Fruit fly (Drosophila melanogaster) whole organism, embryonic: Measurements from ENCODE around the gene CG31358.

Experiments used
- Aef1 ChIP-seq: fragments of 200-800 bp; sonication (Bioruptor generic); IDR thresholded peaks from 3 replicates; pipeline ENCODE4 v1.3.6; 2022; ENCODE audit warnings: missing biosample characterization, missing genetic modification characterization
- Antp ChIP-seq: fragments of 200-800 bp; sonication (Bioruptor generic); optimal IDR thresholded peaks from 3 replicates; lab custom pipeline; 2016; ENCODE audit warnings: missing biosample characterization, missing genetic modification characterization
- Asciz ChIP-seq: fragments of 200-800 bp; sonication (Bioruptor generic); optimal IDR thresholded peaks from 2 replicates; lab custom pipeline; 2017; ENCODE audit warnings: missing biosample characterization, mild to moderate bottlenecking, missing genetic modification characterization, missing genetic modification reagents
- B-H2 ChIP-seq: fragments of 200-800 bp; sonication (Bioruptor generic); optimal IDR thresholded peaks from 2 replicates; lab custom pipeline; 2018; ENCODE audit warnings: missing biosample characterization, mild to moderate bottlenecking, missing genetic modification characterization
- CG10462 ChIP-seq: fragments of 200-800 bp; sonication (Bioruptor generic); optimal IDR thresholded peaks from 2 replicates; lab custom pipeline; 2016; ENCODE audit warnings: missing biosample characterization, missing genetic modification characterization
- CG10654 ChIP-seq: fragments of 200-800 bp; sonication (Bioruptor generic); optimal IDR thresholded peaks from 2 replicates; lab custom pipeline; 2016; ENCODE audit warnings: missing biosample characterization, missing genetic modification characterization
- CG12104 ChIP-seq: fragments of 200-800 bp; sonication (Bioruptor generic); optimal IDR thresholded peaks from 3 replicates; lab custom pipeline; 2016; ENCODE audit warnings: missing biosample characterization, missing genetic modification characterization
- CG13296 ChIP-seq: fragments of 200-800 bp; sonication (Bioruptor generic); optimal IDR thresholded peaks from 3 replicates; lab custom pipeline; 2018; ENCODE audit warnings: missing biosample characterization, mild to moderate bottlenecking, missing genetic modification characterization
- CG1529 ChIP-seq: fragments of 200-800 bp; sonication (Bioruptor generic); optimal IDR thresholded peaks from 3 replicates; lab custom pipeline; 2018; ENCODE audit warnings: missing biosample characterization, missing genetic modification characterization
- CG2120 ChIP-seq: fragments of 200-800 bp; sonication (Bioruptor generic); optimal IDR thresholded peaks from 3 replicates; lab custom pipeline; 2016; ENCODE audit warnings: missing biosample characterization, missing genetic modification characterization
- CG2875 ChIP-seq: fragments of 200-800 bp; sonication (Bioruptor generic); optimal IDR thresholded peaks from 2 replicates; lab custom pipeline; 2017; ENCODE audit warnings: missing biosample characterization, mild to moderate bottlenecking, missing genetic modification characterization, missing genetic modification reagents
- CG30431 ChIP-seq: fragments of 200-800 bp; sonication (Bioruptor generic); optimal IDR thresholded peaks from 2 replicates; lab custom pipeline; 2017; ENCODE audit warnings: missing biosample characterization, missing genetic modification characterization
- CG3726 ChIP-seq: fragments of 200-800 bp; sonication (Bioruptor generic); IDR thresholded peaks from 3 replicates; pipeline ENCODE4, ENCODE4 v1.3.6; 2022; ENCODE audit warnings: missing biosample characterization, missing genetic modification characterization
- CG3995 ChIP-seq: fragments of 200-800 bp; sonication (Bioruptor generic); optimal IDR thresholded peaks from 3 replicates; lab custom pipeline; 2016; ENCODE audit warnings: missing biosample characterization, missing genetic modification characterization
- CG4360 ChIP-seq: fragments of 200-800 bp; sonication (Bioruptor generic); IDR thresholded peaks from 2 replicates; pipeline ENCODE4 v1.3.6; 2022; ENCODE audit warnings: missing biosample characterization, missing genetic modification characterization
- CG43689 ChIP-seq: fragments of 200-800 bp; sonication (Bioruptor generic); IDR thresholded peaks from 2 replicates; pipeline ENCODE4 v1.3.6; 2022; ENCODE audit warnings: missing biosample characterization, missing genetic modification characterization
- CG4707 ChIP-seq: fragments of 200-800 bp; sonication (Bioruptor generic); optimal IDR thresholded peaks from 2 replicates; lab custom pipeline; 2018; ENCODE audit warnings: missing biosample characterization, mild to moderate bottlenecking, missing genetic modification characterization, moderate library complexity
- CG5180 ChIP-seq: fragments of 200-800 bp; sonication (Bioruptor generic); optimal IDR thresholded peaks from 3 replicates; lab custom pipeline; 2017; ENCODE audit warnings: missing biosample characterization, missing genetic modification characterization, mild to moderate bottlenecking, moderate library complexity, missing genetic modification reagents
- CG6683 ChIP-seq: fragments of 200-800 bp; sonication (Bioruptor generic); optimal IDR thresholded peaks from 2 replicates; lab custom pipeline; 2017; ENCODE audit warnings: missing biosample characterization, mild to moderate bottlenecking, missing genetic modification characterization, missing genetic modification reagents
- CG6765 ChIP-seq: fragments of 200-800 bp; sonication (Bioruptor generic); optimal IDR thresholded peaks from 3 replicates; lab custom pipeline; 2017; ENCODE audit warnings: missing biosample characterization, mild to moderate bottlenecking, missing genetic modification characterization
- CG8290 ChIP-seq, 3 experiments: fragments of 200-800 bp; sonication (Bioruptor generic); optimal IDR thresholded peaks; 2 replicates each; lab custom pipeline; 2016 to 2019; ENCODE audit warnings: missing biosample characterization in 3 of 3, missing genetic modification characterization in 3 of 3, mild to moderate bottlenecking in 2 of 3, moderate library complexity in 1 of 3
- CrebB ChIP-seq: fragments of 200-800 bp; sonication (Bioruptor generic); optimal IDR thresholded peaks from 3 replicates; lab custom pipeline; 2018; ENCODE audit warnings: missing biosample characterization, mild to moderate bottlenecking, missing genetic modification characterization
- D ChIP-seq, 2 experiments: fragments of 200-800 bp in 1 of 2; fragments of >200 bp in 1 of 2; sonication (Bioruptor generic) in 1 of 2; optimal IDR thresholded peaks; 2 replicates in 1 of 2; 3 replicates in 1 of 2; lab custom pipeline; 2017; ENCODE audit warnings: mild to moderate bottlenecking in 1 of 2, missing biosample characterization in 1 of 2, missing genetic modification characterization in 1 of 2, missing genetic modification reagents in 1 of 2
- Dek ChIP-seq: fragments of 200-800 bp; sonication (Bioruptor generic); optimal IDR thresholded peaks from 3 replicates; lab custom pipeline; 2019; ENCODE audit warnings: missing biosample characterization, mild to moderate bottlenecking, missing genetic modification characterization, moderate library complexity
- Dp ChIP-seq: fragments of 200-800 bp; sonication (Bioruptor generic); optimal IDR thresholded peaks from 2 replicates; lab custom pipeline; 2018; ENCODE audit warnings: missing biosample characterization, mild to moderate bottlenecking, missing genetic modification characterization, moderate library complexity
- ERR ChIP-seq: fragments of 200-800 bp; sonication (Bioruptor generic); optimal IDR thresholded peaks from 2 replicates; lab custom pipeline; 2016; ENCODE audit warnings: missing biosample characterization, missing genetic modification characterization
- Hr3 ChIP-seq: fragments of 200-800 bp; sonication (Bioruptor generic); optimal IDR thresholded peaks from 3 replicates; lab custom pipeline; 2016; ENCODE audit warnings: missing biosample characterization, missing genetic modification characterization
- NfI ChIP-seq: fragments of 200-800 bp; sonication (Bioruptor generic); optimal IDR thresholded peaks from 3 replicates; lab custom pipeline; 2018; ENCODE audit warnings: missing biosample characterization, mild to moderate bottlenecking, missing genetic modification characterization, moderate library complexity
- Oli ChIP-seq: fragments of 200-800 bp; sonication (Bioruptor generic); optimal IDR thresholded peaks from 2 replicates; lab custom pipeline; 2018; ENCODE audit warnings: missing biosample characterization, mild to moderate bottlenecking, missing genetic modification characterization, moderate library complexity
- Sry-δ ChIP-seq: fragments of 200-800 bp; sonication (Bioruptor generic); optimal IDR thresholded peaks from 2 replicates; lab custom pipeline; 2016; ENCODE audit warnings: missing biosample characterization, missing genetic modification characterization
- YL-1 ChIP-seq: fragments of 200-800 bp; sonication (Bioruptor generic); optimal IDR thresholded peaks from 3 replicates; lab custom pipeline; 2017; ENCODE audit warnings: missing biosample characterization, mild to moderate bottlenecking, missing genetic modification characterization
- abd-A ChIP-seq: fragments of 200-800 bp; sonication (Bioruptor generic); optimal IDR thresholded peaks from 3 replicates; lab custom pipeline; 2019; ENCODE audit warnings: missing biosample characterization, mild to moderate bottlenecking, missing genetic modification characterization, moderate library complexity
- az2 ChIP-seq: fragments of 200-800 bp; sonication (Bioruptor generic); optimal IDR thresholded peaks from 3 replicates; lab custom pipeline; 2016; ENCODE audit warnings: missing biosample characterization, missing genetic modification characterization
- cas ChIP-seq: fragments of 200-800 bp; sonication (Bioruptor generic); IDR thresholded peaks from 2 replicates; pipeline ENCODE4 v1.3.6; 2022; ENCODE audit warnings: missing biosample characterization, missing genetic modification characterization
- caup ChIP-seq: fragments of 200-800 bp; sonication (Bioruptor generic); optimal IDR thresholded peaks from 3 replicates; lab custom pipeline; 2017; ENCODE audit warnings: missing biosample characterization, mild to moderate bottlenecking, missing genetic modification characterization, moderate library complexity; ENCODE audit not compliant: severe bottlenecking
- chm ChIP-seq: fragments of 200-800 bp; sonication (Bioruptor generic); IDR thresholded peaks from 2 replicates; pipeline ENCODE4 v1.3.6; 2022; ENCODE audit warnings: missing biosample characterization, missing genetic modification characterization
- crc ChIP-seq: fragments of 200-800 bp; sonication (Bioruptor generic); optimal IDR thresholded peaks from 2 replicates; lab custom pipeline; 2016; ENCODE audit warnings: missing biosample characterization, missing genetic modification characterization
- danr ChIP-seq: fragments of 200-800 bp; sonication (Bioruptor generic); IDR thresholded peaks from 2 replicates; pipeline ENCODE4 v1.3.6; 2022; ENCODE audit warnings: missing biosample characterization, missing genetic modification characterization
- dpn ChIP-seq, 2 experiments: fragments of 200-800 bp; sonication (Bioruptor generic); optimal IDR thresholded peaks; 3 replicates each; lab custom pipeline; 2016; ENCODE audit warnings: missing biosample characterization in 2 of 2, missing genetic modification characterization in 2 of 2
- fd96Cb ChIP-seq: fragments of 200-800 bp; sonication (Bioruptor generic); optimal IDR thresholded peaks from 2 replicates; lab custom pipeline; 2018; ENCODE audit warnings: missing biosample characterization, mild to moderate bottlenecking, missing genetic modification characterization, moderate library complexity
- fru ChIP-seq: fragments of >200 bp; optimal IDR thresholded peaks from 2 replicates; lab custom pipeline; 2017
- fu2 ChIP-seq: fragments of 200-800 bp; sonication (Bioruptor generic); optimal IDR thresholded peaks from 2 replicates; lab custom pipeline; 2016; ENCODE audit warnings: missing biosample characterization, missing genetic modification characterization
- gfzf ChIP-seq: fragments of 200-800 bp; sonication (Bioruptor generic); optimal IDR thresholded peaks from 2 replicates; lab custom pipeline; 2016; ENCODE audit warnings: missing biosample characterization, mild to moderate bottlenecking, missing genetic modification characterization, moderate library complexity
- jing ChIP-seq: fragments of 200-800 bp; sonication (Bioruptor generic); optimal IDR thresholded peaks from 2 replicates; lab custom pipeline; 2018; ENCODE audit warnings: missing biosample characterization, mild to moderate bottlenecking, missing genetic modification characterization
- lov ChIP-seq, 2 experiments: fragments of 200-800 bp in 1 of 2; fragments of >200 bp in 1 of 2; sonication (Bioruptor generic) in 1 of 2; IDR thresholded peaks in 1 of 2; optimal IDR thresholded peaks in 1 of 2; 2 replicates in 1 of 2; 3 replicates in 1 of 2; pipeline versions ENCODE4 v1.3.6 to Lab custom; 2017 to 2022; ENCODE audit warnings: missing biosample characterization in 1 of 2, missing genetic modification characterization in 1 of 2
- mld ChIP-seq: fragments of 200-800 bp; sonication (Bioruptor generic); IDR thresholded peaks from 3 replicates; pipeline ENCODE4 v1.3.6; 2022; ENCODE audit warnings: missing biosample characterization, missing genetic modification characterization; ENCODE audit not compliant: partially characterized antibody
- org-1 ChIP-seq: fragments of 200-800 bp; sonication (Bioruptor generic); optimal IDR thresholded peaks from 2 replicates; lab custom pipeline; 2017; ENCODE audit warnings: missing biosample characterization, missing genetic modification characterization
- pfk ChIP-seq: fragments of 200-800 bp; sonication (Bioruptor generic); optimal IDR thresholded peaks from 2 replicates; lab custom pipeline; 2018; ENCODE audit warnings: missing biosample characterization, mild to moderate bottlenecking, missing genetic modification characterization, moderate library complexity
- sqz ChIP-seq: fragments of 200-800 bp; sonication (Bioruptor generic); optimal IDR thresholded peaks from 3 replicates; lab custom pipeline; 2018; ENCODE audit warnings: missing biosample characterization, mild to moderate bottlenecking, missing genetic modification characterization

CG31358 gene

DNA sequence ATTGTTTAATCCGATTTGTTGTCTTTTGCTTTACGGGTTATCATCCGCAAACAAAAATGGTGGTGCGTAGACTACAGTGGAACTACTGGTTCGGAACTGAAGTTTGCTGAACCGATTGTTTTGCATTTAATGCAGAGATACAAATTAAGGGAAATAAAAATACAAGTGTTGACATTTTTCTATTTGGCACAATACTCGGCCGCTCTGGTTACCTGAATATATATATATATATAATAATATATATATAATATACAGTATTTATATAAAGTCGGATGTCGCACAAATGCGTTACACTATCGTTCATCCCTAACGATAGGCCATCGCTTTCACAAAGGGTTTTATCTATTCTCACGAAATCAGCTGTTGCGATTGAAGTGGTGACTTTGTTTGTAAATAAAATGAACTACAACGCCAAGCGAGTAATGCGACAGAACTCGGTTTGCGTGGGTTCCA is 14.7 kb downstream of the CG31358 start, which contains the start of the genes DCAF12 and Spt3 (continued):
- TF ChIP-seq CG30431 (GFP tag; lab: Kevin White, UChicago) (peak; percentile 40), crc (no peak), danr (GFP tag; lab: Robert Waterston, UW) (no peak), ERR (GFP tag; lab: Kevin White, UChicago) (peak; percentile 66), dpn (GFP tag; optimal IDR thresholded peaks at IDR 0.05; lab: Kevin White, UChicago) (peak in 1 of 2 experiments; percentile 45), CG43689 (no peak), CG2875 (no peak), CG2120 (GFP tag; lab: Kevin White, UChicago) (peak; percentile 32), gfzf (GFP tag; lab: Kevin White, UChicago) (no peak), pfk (no peak), fd96Cb (tag; lab: Kevin White, UChicago) (peak; percentile 37), mld (GFP tag; lab: Robert Waterston, UW) (peak; percentile 72; the same call in 1 of the 3 replicates), CG6765 (GFP tag; lab: Kevin White, UChicago) (no peak), CG8290 (GFP tag; optimal IDR thresholded peaks at IDR 0.05; lab: Kevin White, UChicago) (peak; percentile 27), CG8290 (tag; optimal IDR thresholded peaks at IDR 0.05; lab: Kevin White, UChicago) (no peak), Antp (GFP tag; lab: Kevin White, UChicago) (no peak), CG5180 (no peak), Dek (tag; lab: Kevin White, UChicago) (peak; percentile 55), CG13296 (GFP tag; lab: Kevin White, UChicago) (no peak), Dp (no peak), lov (optimal IDR thresholded peaks at IDR 0.05; lab: Kevin White, UChicago) (no peak), lov (GFP tag; IDR thresholded peaks at IDR 0.05; lab: Robert Waterston, UW) (no peak), org-1 (no peak), YL-1 (peak; percentile 5), D (optimal IDR thresholded peaks at IDR 0.05; lab: Kevin White, UChicago) (no peak), D (GFP tag; optimal IDR thresholded peaks at IDR 0.05; lab: Kevin White, UChicago) (peak; percentile 38), Aef1 (GFP tag; lab: Robert Waterston, UW) (peak; percentile 56), cas (GFP tag; lab: Robert Waterston, UW) (0 out of 2 replicates have a peak, but pooled peaks have one; percentile 33), Oli (peak; percentile 36), CG12104 (GFP tag; lab: Kevin White, UChicago) (no peak), Sry-δ (GFP tag; lab: Kevin White, UChicago) (peak; percentile 75), CG4360 (no peak), CG3726 (GFP tag; lab: Robert Waterston, UW) (no peak), sqz (GFP tag; lab: Kevin White, UChicago) (no peak), CG4707 (GFP tag; lab: Kevin White, UChicago) (no peak), fru (lab: Kevin White, UChicago) (no peak), az2 (peak; percentile 13), NfI (GFP tag; lab: Kevin White, UChicago) (peak; percentile 63), CG3995 (GFP tag; lab: Kevin White, UChicago) (peak; percentile 27), CG1529 (GFP tag; lab: Kevin White, UChicago) (no peak), CrebB (tag; lab: Kevin White, UChicago) (no peak), fu2 (no peak), CG10462 (no peak), abd-A (tag; lab: Kevin White, UChicago) (no peak), B-H2 (GFP tag; lab: Kevin White, UChicago) (peak; percentile 48), jing (GFP tag; lab: Kevin White, UChicago) (no peak), chm (GFP tag; lab: Robert Waterston, UW) (no peak), Asciz (no peak), CG10654 (GFP tag; lab: Kevin White, UChicago) (peak; percentile 40), Hr3 (peak; percentile 75), CG6683 (GFP tag; lab: Kevin White, UChicago) (no peak), caup (GFP tag; lab: Kevin White, UChicago) (peak; percentile 61)
